Fruit fly (Drosophila melanogaster) whole organism, embryonic: ENCODE data around the gene Rab3-GEF.

ENCODE experiments used
- Awh ChIP-seq: fragments of 200-800 bp; sonication (Bioruptor generic); IDR thresholded peaks from 2 replicates; pipeline ENCODE4, ENCODE4 v1.3.6; 2022; ENCODE audit warnings: missing biosample characterization, missing genetic modification characterization
- Bdp1 ChIP-seq: fragments of 200-800 bp; sonication (Bioruptor generic); optimal IDR thresholded peaks from 3 replicates; lab custom pipeline; 2016; ENCODE audit warnings: missing biosample characterization, missing genetic modification characterization
- BtbVII ChIP-seq: fragments of 200-800 bp; sonication (Bioruptor generic); optimal IDR thresholded peaks from 3 replicates; lab custom pipeline; 2017; ENCODE audit warnings: missing biosample characterization, mild to moderate bottlenecking, missing genetic modification characterization
- C15 ChIP-seq: fragments of 200-800 bp; sonication (Bioruptor generic); IDR thresholded peaks from 3 replicates; pipeline ENCODE4 v1.3.6; 2022; ENCODE audit warnings: missing biosample characterization, missing genetic modification characterization
- CG10366 ChIP-seq: fragments of 200-800 bp; sonication (Bioruptor generic); IDR thresholded peaks from 2 replicates; pipeline ENCODE4 v1.3.6; 2022; ENCODE audit warnings: missing biosample characterization, missing genetic modification characterization
- CG11560 ChIP-seq: fragments of 200-800 bp; sonication (Bioruptor generic); IDR thresholded peaks from 3 replicates; pipeline ENCODE4 v1.3.6; 2022; ENCODE audit warnings: missing biosample characterization, missing genetic modification characterization
- CG12769 ChIP-seq: fragments of 200-800 bp; sonication (Bioruptor generic); optimal IDR thresholded peaks from 2 replicates; lab custom pipeline; 2019; ENCODE audit warnings: missing biosample characterization, mild to moderate bottlenecking, missing genetic modification characterization, moderate library complexity
- CG13123 ChIP-seq: fragments of 200-800 bp; sonication (Bioruptor generic); optimal IDR thresholded peaks from 2 replicates; lab custom pipeline; 2016; ENCODE audit warnings: missing biosample characterization, missing genetic modification characterization
- CG15479 ChIP-seq: fragments of 200-800 bp; sonication (Bioruptor generic); optimal IDR thresholded peaks from 3 replicates; lab custom pipeline; 2019; ENCODE audit warnings: missing biosample characterization, mild to moderate bottlenecking, missing genetic modification characterization, moderate library complexity
- CG15696 ChIP-seq: fragments of 200-800 bp; sonication (Bioruptor generic); optimal IDR thresholded peaks from 2 replicates; lab custom pipeline; 2019; ENCODE audit warnings: missing biosample characterization, mild to moderate bottlenecking, missing genetic modification characterization, moderate library complexity
- CG16813 ChIP-seq: fragments of 200-800 bp; sonication (Bioruptor generic); IDR thresholded peaks from 3 replicates; pipeline ENCODE4 v1.3.6; 2022; ENCODE audit warnings: missing biosample characterization, missing genetic modification characterization; ENCODE audit not compliant: partially characterized antibody
- CG18011 ChIP-seq: fragments of 200-800 bp; sonication (Bioruptor generic); optimal IDR thresholded peaks from 2 replicates; lab custom pipeline; 2017; ENCODE audit warnings: missing biosample characterization, missing genetic modification characterization, mild to moderate bottlenecking, moderate library complexity, missing genotype
- CG18619 ChIP-seq: fragments of 200-800 bp; sonication (Bioruptor generic); optimal IDR thresholded peaks from 3 replicates; lab custom pipeline; 2017; ENCODE audit warnings: missing biosample characterization, mild to moderate bottlenecking, missing genetic modification characterization
- CG3847 ChIP-seq: fragments of 200-800 bp; sonication (Bioruptor generic); IDR thresholded peaks from 2 replicates; pipeline ENCODE4 v1.3.6; 2022; ENCODE audit warnings: missing biosample characterization, missing genetic modification characterization
- CG4617 ChIP-seq: fragments of 200-800 bp; sonication (Bioruptor generic); optimal IDR thresholded peaks from 3 replicates; lab custom pipeline; 2016; ENCODE audit warnings: missing biosample characterization, missing genetic modification characterization, borderline replicate concordance
- CG4707 ChIP-seq: fragments of 200-800 bp; sonication (Bioruptor generic); optimal IDR thresholded peaks from 2 replicates; lab custom pipeline; 2018; ENCODE audit warnings: missing biosample characterization, mild to moderate bottlenecking, missing genetic modification characterization, moderate library complexity
- CG4854 ChIP-seq: fragments of 200-800 bp; sonication (Bioruptor generic); optimal IDR thresholded peaks from 2 replicates; lab custom pipeline; 2016; ENCODE audit warnings: missing biosample characterization, missing genetic modification characterization, inconsistent platforms
- CG6689 ChIP-seq: fragments of 200-800 bp; sonication (Bioruptor generic); IDR thresholded peaks from 2 replicates; pipeline ENCODE4 v1.3.6; 2022; ENCODE audit warnings: missing biosample characterization, missing genetic modification characterization
- CG7928 ChIP-seq: fragments of 200-800 bp; sonication (Bioruptor generic); optimal IDR thresholded peaks from 2 replicates; lab custom pipeline; 2017; ENCODE audit warnings: missing biosample characterization, mild to moderate bottlenecking, missing genetic modification characterization
- CG9215 ChIP-seq: fragments of 200-800 bp; sonication (Bioruptor generic); IDR thresholded peaks from 2 replicates; pipeline ENCODE4 v1.3.6; 2022; ENCODE audit warnings: missing biosample characterization, missing genetic modification characterization
- CG9817 ChIP-seq: fragments of 200-800 bp; sonication (Bioruptor generic); optimal IDR thresholded peaks from 2 replicates; lab custom pipeline; 2018; ENCODE audit warnings: missing biosample characterization, mild to moderate bottlenecking, missing genetic modification characterization, moderate library complexity
- CTCF ChIP-seq: fragments of 200-800 bp; sonication (Bioruptor generic); optimal IDR thresholded peaks from 2 replicates; lab custom pipeline; 2017; ENCODE audit warnings: missing biosample characterization, mild to moderate bottlenecking, missing genetic modification characterization, moderate library complexity
- Camta ChIP-seq: fragments of 200-800 bp; sonication (Bioruptor generic); optimal IDR thresholded peaks from 2 replicates; lab custom pipeline; 2016; ENCODE audit warnings: missing biosample characterization, missing genetic modification characterization
- E2f1 ChIP-seq: fragments of 200-800 bp; sonication (Bioruptor generic); IDR thresholded peaks from 2 replicates; pipeline ENCODE4 v1.3.6; 2022; ENCODE audit warnings: missing biosample characterization, missing genetic modification characterization
- HLH54F ChIP-seq: fragments of 200-800 bp; sonication (Bioruptor generic); optimal IDR thresholded peaks from 3 replicates; lab custom pipeline; 2016; ENCODE audit warnings: missing biosample characterization, missing genetic modification characterization
- Hmx ChIP-seq: fragments of 200-800 bp; sonication (Bioruptor generic); optimal IDR thresholded peaks from 2 replicates; lab custom pipeline; 2016; ENCODE audit warnings: missing biosample characterization, missing genetic modification characterization
- Hr78 ChIP-seq, 2 experiments: fragments of 200-800 bp in 1 of 2; fragments of >200 bp in 1 of 2; sonication (Bioruptor generic) in 1 of 2; optimal IDR thresholded peaks; 2 replicates each; lab custom pipeline; 2017 to 2019; ENCODE audit warnings: missing biosample characterization in 2 of 2, missing genetic modification characterization in 2 of 2, mild to moderate bottlenecking in 1 of 2, moderate library complexity in 1 of 2
- Lpt ChIP-seq: fragments of >200 bp; optimal IDR thresholded peaks from 2 replicates; lab custom pipeline; 2018; ENCODE audit warnings: missing biosample characterization, missing genetic modification characterization
- Neu2 ChIP-seq: fragments of 200-800 bp; sonication (Bioruptor generic); optimal IDR thresholded peaks from 3 replicates; lab custom pipeline; 2016; ENCODE audit warnings: missing biosample characterization, missing genetic modification characterization, borderline replicate concordance
- Pdp1 ChIP-seq, 2 experiments: fragments of 200-800 bp; sonication (Bioruptor generic); optimal IDR thresholded peaks; 3 replicates each; lab custom pipeline; 2016; ENCODE audit warnings: missing biosample characterization in 2 of 2, missing genetic modification characterization in 2 of 2, mild to moderate bottlenecking in 1 of 2, moderate library complexity in 1 of 2
- Ptx1 ChIP-seq: fragments of 200-800 bp; sonication (Bioruptor generic); IDR thresholded peaks from 2 replicates; pipeline ENCODE4 v1.3.6; 2022; ENCODE audit warnings: missing biosample characterization, missing genetic modification characterization
- Taf1 ChIP-seq: fragments of 200-800 bp; sonication (Bioruptor generic); IDR thresholded peaks from 2 replicates; pipeline ENCODE4 v1.3.6; 2022; ENCODE audit warnings: missing biosample characterization, missing genetic modification characterization
- ash1 ChIP-seq: fragments of 200-800 bp; sonication (Bioruptor generic); optimal IDR thresholded peaks from 2 replicates; lab custom pipeline; 2018; ENCODE audit warnings: missing biosample characterization, mild to moderate bottlenecking, missing genetic modification characterization
- ato ChIP-seq: fragments of 200-800 bp; sonication (Bioruptor generic); IDR thresholded peaks from 2 replicates; pipeline ENCODE4 v1.3.6; 2022; ENCODE audit warnings: missing biosample characterization, missing genetic modification characterization; ENCODE audit not compliant: partially characterized antibody
- bsh ChIP-seq, 2 experiments: fragments of 200-800 bp; sonication (Bioruptor generic); optimal IDR thresholded peaks; 2 replicates each; lab custom pipeline; 2017 to 2018; ENCODE audit warnings: mild to moderate bottlenecking in 2 of 2, missing biosample characterization in 2 of 2, missing genetic modification characterization in 2 of 2, moderate library complexity in 1 of 2
- dm ChIP-seq: fragments of 200-800 bp; sonication (Bioruptor generic); optimal IDR thresholded peaks from 3 replicates; lab custom pipeline; 2016; ENCODE audit warnings: missing biosample characterization, missing genetic modification characterization
- en ChIP-seq: fragments of 200-800 bp; sonication (Bioruptor generic); optimal IDR thresholded peaks from 2 replicates; lab custom pipeline; 2016; ENCODE audit warnings: missing biosample characterization, missing genetic modification characterization
- fu2 ChIP-seq: fragments of 200-800 bp; sonication (Bioruptor generic); optimal IDR thresholded peaks from 2 replicates; lab custom pipeline; 2016; ENCODE audit warnings: missing biosample characterization, missing genetic modification characterization
- gce ChIP-seq: fragments of 200-800 bp; sonication (Bioruptor generic); IDR thresholded peaks from 3 replicates; pipeline ENCODE4 v1.3.6; 2022; ENCODE audit warnings: missing biosample characterization, missing genetic modification characterization
- grn ChIP-seq: fragments of 200-800 bp; sonication (Bioruptor generic); optimal IDR thresholded peaks from 3 replicates; lab custom pipeline; 2017; ENCODE audit warnings: missing biosample characterization, missing genetic modification characterization
- gsb-n ChIP-seq: fragments of 200-800 bp; sonication (Bioruptor generic); optimal IDR thresholded peaks from 3 replicates; lab custom pipeline; 2018; ENCODE audit warnings: missing biosample characterization, mild to moderate bottlenecking, missing genetic modification characterization
- hb ChIP-seq: fragments of 200-800 bp; sonication (Bioruptor generic); IDR thresholded peaks from 3 replicates; pipeline ENCODE4 v1.3.6; 2022; ENCODE audit warnings: missing biosample characterization, missing genetic modification characterization; ENCODE audit not compliant: partially characterized antibody
- ind ChIP-seq: fragments of 200-800 bp; sonication (Bioruptor generic); optimal IDR thresholded peaks from 3 replicates; lab custom pipeline; 2016; ENCODE audit warnings: missing biosample characterization, missing genetic modification characterization
- phol ChIP-seq: fragments of 200-800 bp; sonication (Bioruptor generic); optimal IDR thresholded peaks from 3 replicates; lab custom pipeline; 2018; ENCODE audit warnings: missing biosample characterization, mild to moderate bottlenecking, missing genetic modification characterization, moderate library complexity
- pita ChIP-seq: fragments of 200-800 bp; sonication (Bioruptor generic); optimal IDR thresholded peaks from 2 replicates; lab custom pipeline; 2017; ENCODE audit warnings: missing biosample characterization, mild to moderate bottlenecking, missing genetic modification characterization
- pnt ChIP-seq: fragments of 200-800 bp; sonication (Bioruptor generic); optimal IDR thresholded peaks from 3 replicates; lab custom pipeline; 2016; ENCODE audit warnings: missing biosample characterization, missing genetic modification characterization
- ranshi ChIP-seq: fragments of 200-800 bp; sonication (Bioruptor generic); IDR thresholded peaks from 2 replicates; pipeline ENCODE4 v1.3.6; 2022; ENCODE audit warnings: missing biosample characterization, missing genetic modification characterization
- sima ChIP-seq: fragments of 200-800 bp; sonication (Bioruptor generic); optimal IDR thresholded peaks from 2 replicates; lab custom pipeline; 2016; ENCODE audit warnings: missing biosample characterization, missing genetic modification characterization
- trh ChIP-seq: fragments of 200-800 bp; sonication (Bioruptor generic); optimal IDR thresholded peaks from 2 replicates; lab custom pipeline; 2016; ENCODE audit warnings: missing biosample characterization, missing genetic modification characterization

Rab3-GEF gene

dm6 chrX:15085777-15086510 lies 3.5 kb upstream of the Rab3-GEF start, which contains the start of the genes CG15027 and Dbct (continued):
- peak; percentile 60; the same call in 1 of the 2 replicates for TF ChIP-seq CG6689
- TF ChIP-seq ato (GFP tag; lab: Robert Waterston, UW), result 0 out of 2 replicates have a peak, but pooled peaks have one; percentile 24
- no peak for TF ChIP-seq HLH54F (GFP tag; lab: Kevin White, UChicago)
- no peak for TF ChIP-seq Camta (GFP tag; lab: Kevin White, UChicago)
- no peak for TF ChIP-seq CG18011 (GFP tag; lab: Kevin White, UChicago)
- no peak for TF ChIP-seq gce (GFP tag; lab: Robert Waterston, UW)
- no peak for TF ChIP-seq BtbVII
- peak; percentile 75 for TF ChIP-seq phol
- TF ChIP-seq C15 (GFP tag; lab: Robert Waterston, UW), result no peak
- TF ChIP-seq E2f1, result peak; percentile 40; the same call in 1 of the 2 replicates
- TF ChIP-seq fu2 (GFP tag; lab: Kevin White, UChicago), result no peak
- TF ChIP-seq Hmx, result no peak
- TF ChIP-seq trh (GFP tag; lab: Kevin White, UChicago), result no peak
- TF ChIP-seq ash1 (GFP tag; lab: Kevin White, UChicago), result no peak
- peak; percentile 71 for TF ChIP-seq CG3847 (GFP tag; lab: Robert Waterston, UW)
- TF ChIP-seq CG7928 (GFP tag; lab: Kevin White, UChicago), result no peak
- peak; percentile 43 for TF ChIP-seq CG18619 (GFP tag; lab: Kevin White, UChicago)
- TF ChIP-seq Pdp1 (GFP tag; optimal IDR thresholded peaks at IDR 0.05; lab: Kevin White, UChicago), result peak; percentile 32 to 99
- TF ChIP-seq CG4617, result peak; percentile 27
- no peak for TF ChIP-seq Hr78 (GFP tag; optimal IDR thresholded peaks at IDR 0.05; lab: Kevin White, UChicago)
- TF ChIP-seq dm, result peak; percentile 55
- no peak for TF ChIP-seq CG4707 (GFP tag; lab: Kevin White, UChicago)
- TF ChIP-seq sima (GFP tag; lab: Kevin White, UChicago), result no peak
- TF ChIP-seq CG16813 (GFP tag; lab: Robert Waterston, UW), result peak; percentile 78
- no peak for TF ChIP-seq pita (GFP tag; lab: Kevin White, UChicago)
- peak; percentile 24 for TF ChIP-seq CG13123
- TF ChIP-seq CG15696 (tag; lab: Kevin White, UChicago), result peak; percentile 74
- TF ChIP-seq CG10366 (GFP tag; lab: Robert Waterston, UW), result peak; percentile 63
- TF ChIP-seq pnt (GFP tag; lab: Kevin White, UChicago), result no peak
- TF ChIP-seq ranshi, result peak; percentile 63; the same call in 1 of the 2 replicates
- TF ChIP-seq grn (GFP tag; lab: Kevin White, UChicago), result no peak
- no peak for TF ChIP-seq CG15479 (GFP tag; lab: Kevin White, UChicago)
- peak; percentile 23 for TF ChIP-seq CG12769 (tag; lab: Kevin White, UChicago)
- peak; percentile 77 for TF ChIP-seq Ptx1 (GFP tag; lab: Robert Waterston, UW)
- 0 out of 3 replicates have a peak, but pooled peaks have one; percentile 39 for TF ChIP-seq CG11560 (tag; lab: Robert Waterston, UW)
- TF ChIP-seq CG9215 (GFP tag; lab: Robert Waterston, UW), result peak; percentile 68
- TF ChIP-seq Bdp1 (GFP tag; lab: Kevin White, UChicago), result no peak
- TF ChIP-seq en (GFP tag; lab: Kevin White, UChicago), result no peak
- TF ChIP-seq CG9817 (tag; lab: Kevin White, UChicago), result peak; percentile 74
- TF ChIP-seq Neu2, result no peak
- 0 out of 2 replicates have a peak, but pooled peaks have one; percentile 35 for TF ChIP-seq Awh (GFP tag; lab: Robert Waterston, UW)
- TF ChIP-seq CTCF (GFP tag; lab: Kevin White, UChicago), result no peak
- peak in 1 of 2 experiments; percentile 69 for TF ChIP-seq bsh (GFP tag; optimal IDR thresholded peaks at IDR 0.05; lab: Kevin White, UChicago)
- TF ChIP-seq ind (GFP tag; lab: Kevin White, UChicago), result peak; percentile 73
- TF ChIP-seq hb (GFP tag; lab: Robert Waterston, UW), result 0 out of 3 replicates have a peak, but pooled peaks have one; percentile 63
- TF ChIP-seq CG4854 (GFP tag; lab: Kevin White, UChicago), result no peak
- peak; percentile 39 for TF ChIP-seq gsb-n
- TF ChIP-seq Taf1 (GFP tag; lab: Robert Waterston, UW), result 0 out of 2 replicates have a peak, but pooled peaks have one; percentile 28
- TF ChIP-seq Lpt (GFP tag; lab: Kevin White, UChicago), result no peak
